Worm (Caenorhabditis elegans) whole organism, early embryonic: ENCODE measurements around the gene mrg-1.

Experiments
- B0310.2 ChIP-seq: sonication (generic microtip); optimal IDR thresholded peaks from 2 replicates; lab custom pipeline; 2016; ENCODE audit warnings: mild to moderate bottlenecking, missing genetic modification characterization, missing compliant biosample characterization
- F13C5.2 ChIP-seq: sonication (generic microtip); optimal IDR thresholded peaks from 2 replicates; lab custom pipeline; 2017; ENCODE audit warnings: mild to moderate bottlenecking, missing genetic modification characterization, inconsistent platforms, missing compliant biosample characterization
- ama-1 ChIP-seq: fragments of 150-350 bp; optimal IDR thresholded peaks from 2 replicates; lab custom pipeline; 2014
- ceh-13 ChIP-seq: fragments of 200-800 bp; sonication (Bioruptor generic); optimal IDR thresholded peaks from 2 replicates; lab custom pipeline; 2018; ENCODE audit warnings: mild to moderate bottlenecking, missing genetic modification characterization, missing compliant biosample characterization
- hmbx-1 ChIP-seq: sonication (generic microtip); optimal IDR thresholded peaks from 2 replicates; lab custom pipeline; 2016; ENCODE audit warnings: mild to moderate bottlenecking, missing genetic modification characterization, missing compliant biosample characterization
- hnd-1 ChIP-seq: sonication (generic microtip); optimal IDR thresholded peaks from 2 replicates; lab custom pipeline; 2016; ENCODE audit warnings: missing genetic modification characterization, missing compliant biosample characterization
- pes-1 ChIP-seq: fragments of 200-800 bp; sonication (Bioruptor generic); IDR thresholded peaks from 2 replicates; pipeline ENCODE4 v1.3.6; 2022; ENCODE audit warnings: missing genetic modification reagents, missing genetic modification characterization, missing compliant biosample characterization
- sea-1 ChIP-seq: fragments of 200-800 bp; sonication (Bioruptor generic); conservative IDR thresholded peaks from 2 replicates; pipeline ENCODE4 v1.3.6; 2022; ENCODE audit warnings: missing genetic modification characterization, missing compliant biosample characterization
- tra-4 ChIP-seq: sonication (generic microtip); optimal IDR thresholded peaks from 2 replicates; lab custom pipeline; 2017; ENCODE audit warnings: missing genetic modification characterization, missing compliant biosample characterization

DNA sequence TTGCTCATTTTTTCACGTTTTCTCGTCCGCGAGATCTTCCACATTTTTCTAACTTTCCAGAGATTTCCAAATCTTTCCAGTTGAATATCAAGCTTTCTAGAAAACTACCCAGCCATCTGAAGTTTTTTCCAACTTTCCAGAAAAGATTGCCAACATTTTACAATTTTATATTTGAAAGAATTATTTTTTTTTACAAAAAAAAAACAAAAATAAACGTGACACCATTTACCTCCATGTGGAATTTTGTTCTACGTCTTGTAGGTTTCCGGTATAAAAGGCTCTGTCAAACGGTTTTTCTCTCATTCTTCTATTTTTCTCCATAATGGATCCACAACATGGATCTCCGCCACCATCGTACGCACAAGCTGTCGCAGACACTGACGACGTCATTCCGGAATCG is 9.8 kb downstream of the mrg-1 start, which contains the start of gene Y37D8A.8:
- TF ChIP-seq ama-1 (no peak), tra-4 (tag; lab: Kevin White, UChicago) (no peak), F13C5.2 (tag; lab: Kevin White, UChicago) (no peak), hmbx-1 (no peak), hnd-1 (no peak), B0310.2 (tag; lab: Kevin White, UChicago) (no peak), sea-1 (no peak), ceh-13 (GFP tag; lab: Kevin White, UChicago) (no peak), pes-1 (GFP tag; lab: Robert Waterston, UW) (no peak)
